Worm (Caenorhabditis elegans) whole organism, L4/young adult: ENCODE results near the gene K08E4.2.

ENCODE experiments used
- W03F9.2 ChIP-seq: fragments of 150-350 bp; optimal IDR thresholded peaks from 2 replicates; lab custom pipeline; 2014; ENCODE audit warnings: missing biosample characterization, missing genetic modification characterization
- dao-5 ChIP-seq: sonication (generic microtip); optimal IDR thresholded peaks from 2 replicates; lab custom pipeline; 2016; ENCODE audit warnings: missing genotype, missing genetic modification characterization, moderate library complexity, missing compliant biosample characterization

ce11 chrIV:12029722-12030182 is 26.7 kb downstream of the K08E4.2 start, which contains the start of gene T12G3.11:
- TF ChIP-seq W03F9.2 (peak; percentile 58), dao-5 (tag; lab: Kevin White, UChicago) (no peak)
